Fruit fly (Drosophila melanogaster) whole organism, embryonic: ENCODE results near the gene Sirup.

Source experiments
- Aef1 ChIP-seq: fragments of 200-800 bp; sonication (Bioruptor generic); IDR thresholded peaks from 3 replicates; pipeline ENCODE4 v1.3.6; 2022; ENCODE audit warnings: missing biosample characterization, missing genetic modification characterization
- B-H1 ChIP-seq: fragments of 200-800 bp; sonication (Bioruptor generic); IDR thresholded peaks from 3 replicates; pipeline ENCODE4 v1.3.6; 2022; ENCODE audit warnings: missing biosample characterization, missing genetic modification characterization
- BEAF-32 ChIP-seq: fragments of 200-800 bp; sonication (Bioruptor generic); optimal IDR thresholded peaks from 3 replicates; lab custom pipeline; 2017; ENCODE audit warnings: missing biosample characterization, missing genetic modification characterization, mild to moderate bottlenecking, moderate library complexity, missing genetic modification reagents
- BtbVII ChIP-seq: fragments of 200-800 bp; sonication (Bioruptor generic); optimal IDR thresholded peaks from 3 replicates; lab custom pipeline; 2017; ENCODE audit warnings: missing biosample characterization, mild to moderate bottlenecking, missing genetic modification characterization
- Bteb2 ChIP-seq: fragments of 200-800 bp; sonication (Bioruptor generic); optimal IDR thresholded peaks from 2 replicates; lab custom pipeline; 2016; ENCODE audit warnings: missing biosample characterization, missing genetic modification characterization
- CG10209 ChIP-seq: fragments of 200-800 bp; sonication (Bioruptor generic); optimal IDR thresholded peaks from 3 replicates; lab custom pipeline; 2017; ENCODE audit warnings: missing biosample characterization, mild to moderate bottlenecking, missing genetic modification characterization, missing genetic modification reagents
- CG10321 ChIP-seq: fragments of 200-800 bp; sonication (Bioruptor generic); IDR thresholded peaks from 2 replicates; pipeline ENCODE4 v1.3.6; 2022; ENCODE audit warnings: missing biosample characterization, missing genetic modification characterization
- CG12155 ChIP-seq: fragments of 200-800 bp; sonication (Bioruptor generic); optimal IDR thresholded peaks from 3 replicates; lab custom pipeline; 2016; ENCODE audit warnings: missing biosample characterization, missing genetic modification characterization
- CG13775 ChIP-seq: fragments of 200-800 bp; sonication (Bioruptor generic); optimal IDR thresholded peaks from 3 replicates; lab custom pipeline; 2017; ENCODE audit warnings: missing biosample characterization, mild to moderate bottlenecking, missing genetic modification characterization
- CG14860 ChIP-seq: fragments of 200-800 bp; sonication (Bioruptor generic); IDR thresholded peaks from 3 replicates; pipeline ENCODE4 v1.3.6; 2022; ENCODE audit warnings: missing biosample characterization, missing genetic modification characterization; ENCODE audit not compliant: partially characterized antibody
- CG17568 ChIP-seq: fragments of 200-800 bp; sonication (Bioruptor generic); optimal IDR thresholded peaks from 2 replicates; lab custom pipeline; 2018; ENCODE audit warnings: missing biosample characterization, mild to moderate bottlenecking, missing genetic modification characterization, moderate library complexity
- CG18011 ChIP-seq: fragments of 200-800 bp; sonication (Bioruptor generic); optimal IDR thresholded peaks from 2 replicates; lab custom pipeline; 2017; ENCODE audit warnings: missing biosample characterization, missing genetic modification characterization, mild to moderate bottlenecking, moderate library complexity, missing genotype
- CG2120 ChIP-seq: fragments of 200-800 bp; sonication (Bioruptor generic); optimal IDR thresholded peaks from 3 replicates; lab custom pipeline; 2016; ENCODE audit warnings: missing biosample characterization, missing genetic modification characterization
- CG2202 ChIP-seq: fragments of 200-800 bp; sonication (Bioruptor generic); optimal IDR thresholded peaks from 2 replicates; lab custom pipeline; 2018; ENCODE audit warnings: missing biosample characterization, mild to moderate bottlenecking, missing genetic modification characterization
- CG3407 ChIP-seq: fragments of 200-800 bp; sonication (Bioruptor generic); optimal IDR thresholded peaks from 2 replicates; lab custom pipeline; 2018; ENCODE audit warnings: missing biosample characterization, mild to moderate bottlenecking, missing genetic modification characterization
- CG4328 ChIP-seq: fragments of 200-800 bp; sonication (Bioruptor generic); optimal IDR thresholded peaks from 3 replicates; lab custom pipeline; 2017; ENCODE audit warnings: missing biosample characterization, missing genetic modification reagents, missing genetic modification characterization
- CG8089 ChIP-seq: fragments of 200-800 bp; sonication (Bioruptor generic); optimal IDR thresholded peaks from 3 replicates; lab custom pipeline; 2016; ENCODE audit warnings: missing biosample characterization, missing genetic modification characterization
- CG8388 ChIP-seq: fragments of 200-800 bp; sonication (Bioruptor generic); optimal IDR thresholded peaks from 2 replicates; lab custom pipeline; 2019; ENCODE audit warnings: missing biosample characterization, mild to moderate bottlenecking, missing genetic modification characterization, moderate library complexity
- CG9609 ChIP-seq: fragments of 200-800 bp; sonication (Bioruptor generic); optimal IDR thresholded peaks from 3 replicates; lab custom pipeline; 2016; ENCODE audit warnings: missing biosample characterization, missing genetic modification characterization
- CG9727 ChIP-seq: fragments of 200-800 bp; sonication (Bioruptor generic); optimal IDR thresholded peaks from 3 replicates; lab custom pipeline; 2017; ENCODE audit warnings: missing biosample characterization, mild to moderate bottlenecking, missing genetic modification characterization
- CG9797 ChIP-seq: fragments of 200-800 bp; sonication (Bioruptor generic); optimal IDR thresholded peaks from 3 replicates; lab custom pipeline; 2018; ENCODE audit warnings: missing biosample characterization, mild to moderate bottlenecking, missing genetic modification characterization
- Deaf1 ChIP-seq: fragments of 200-800 bp; optimal IDR thresholded peaks from 3 replicates; lab custom pipeline; 2019; ENCODE audit warnings: missing biosample characterization, mild to moderate bottlenecking, missing genetic modification characterization, moderate library complexity
- Dref ChIP-seq: fragments of 200-800 bp; sonication (Bioruptor generic); IDR thresholded peaks from 2 replicates; pipeline ENCODE4 v1.3.6; 2022; ENCODE audit warnings: missing biosample characterization, missing genetic modification characterization
- Hey ChIP-seq: fragments of 200-800 bp; sonication (Bioruptor generic); optimal IDR thresholded peaks from 3 replicates; lab custom pipeline; 2018; ENCODE audit warnings: missing biosample characterization, mild to moderate bottlenecking, missing genetic modification characterization
- Hr39 ChIP-seq: fragments of >200 bp; optimal IDR thresholded peaks from 2 replicates; lab custom pipeline; 2017
- MBD-R2 ChIP-seq: fragments of 200-800 bp; sonication (Bioruptor generic); IDR thresholded peaks from 2 replicates; pipeline ENCODE4 v1.3.6; 2022; ENCODE audit warnings: missing biosample characterization, missing genetic modification characterization
- Mes4 ChIP-seq: fragments of 200-800 bp; sonication (Bioruptor generic); optimal IDR thresholded peaks from 2 replicates; lab custom pipeline; 2016; ENCODE audit warnings: missing biosample characterization, missing genetic modification characterization
- Myb ChIP-seq: fragments of 200-800 bp; sonication (Bioruptor generic); optimal IDR thresholded peaks from 2 replicates; lab custom pipeline; 2016; ENCODE audit warnings: missing biosample characterization, missing genetic modification characterization
- Pdp1 ChIP-seq, 2 experiments: fragments of 200-800 bp; sonication (Bioruptor generic); optimal IDR thresholded peaks; 3 replicates each; lab custom pipeline; 2016; ENCODE audit warnings: missing biosample characterization in 2 of 2, missing genetic modification characterization in 2 of 2, mild to moderate bottlenecking in 1 of 2, moderate library complexity in 1 of 2
- Ravus ChIP-seq: fragments of 200-800 bp; sonication (Bioruptor generic); IDR thresholded peaks from 2 replicates; pipeline ENCODE4 v1.3.6; 2022; ENCODE audit warnings: missing biosample characterization, missing genetic modification characterization
- Six4 ChIP-seq: fragments of 200-800 bp; sonication (Bioruptor generic); optimal IDR thresholded peaks from 2 replicates; lab custom pipeline; 2016; ENCODE audit warnings: missing biosample characterization, missing genetic modification characterization
- ac ChIP-seq: fragments of 200-800 bp; sonication (Bioruptor generic); optimal IDR thresholded peaks from 3 replicates; lab custom pipeline; 2017; ENCODE audit warnings: missing biosample characterization, mild to moderate bottlenecking, missing genetic modification characterization
- ems ChIP-seq: fragments of 200-800 bp; sonication (Bioruptor generic); optimal IDR thresholded peaks from 3 replicates; lab custom pipeline; 2016; ENCODE audit warnings: missing biosample characterization, missing genetic modification characterization
- en ChIP-seq: fragments of 200-800 bp; sonication (Bioruptor generic); optimal IDR thresholded peaks from 2 replicates; lab custom pipeline; 2016; ENCODE audit warnings: missing biosample characterization, missing genetic modification characterization
- ewg ChIP-seq: fragments of 200-800 bp; sonication (Bioruptor generic); optimal IDR thresholded peaks from 3 replicates; lab custom pipeline; 2017; ENCODE audit warnings: mild to moderate bottlenecking, missing biosample characterization, missing genetic modification reagents, missing genetic modification characterization
- fu2 ChIP-seq: fragments of 200-800 bp; sonication (Bioruptor generic); optimal IDR thresholded peaks from 2 replicates; lab custom pipeline; 2016; ENCODE audit warnings: missing biosample characterization, missing genetic modification characterization
- gt ChIP-seq: fragments of 200-800 bp; sonication (Bioruptor generic); IDR thresholded peaks from 2 replicates; pipeline ENCODE4 v1.3.6; 2022; ENCODE audit warnings: missing biosample characterization, missing genetic modification characterization
- h ChIP-seq: fragments of >200 bp; optimal IDR thresholded peaks from 2 replicates; lab custom pipeline; 2017
- hth ChIP-seq: fragments of >200 bp; optimal IDR thresholded peaks from 2 replicates; lab custom pipeline; 2017; ENCODE audit warnings: inconsistent platforms
- kah ChIP-seq: fragments of 200-800 bp; sonication (Bioruptor generic); optimal IDR thresholded peaks from 2 replicates; lab custom pipeline; 2018; ENCODE audit warnings: missing biosample characterization, mild to moderate bottlenecking, missing genetic modification characterization
- nerfin-1 ChIP-seq: fragments of 200-800 bp; sonication (Bioruptor generic); optimal IDR thresholded peaks from 3 replicates; lab custom pipeline; 2019; ENCODE audit warnings: missing biosample characterization, mild to moderate bottlenecking, missing genetic modification characterization, moderate library complexity
- nmo ChIP-seq: fragments of 200-800 bp; sonication (Bioruptor generic); optimal IDR thresholded peaks from 2 replicates; lab custom pipeline; 2018; ENCODE audit warnings: missing biosample characterization, mild to moderate bottlenecking, missing genetic modification characterization, moderate library complexity
- pan ChIP-seq, 4 experiments: fragments of >200 bp in 3 of 4; fragments of 200-800 bp in 1 of 4; sonication (Bioruptor generic) in 1 of 4; optimal IDR thresholded peaks in 3 of 4; IDR thresholded peaks in 1 of 4; 2 replicates each; pipeline versions ENCODE4 v1.3.6 to Lab custom; 2017 to 2022; ENCODE audit warnings: missing biosample characterization in 2 of 4, missing genetic modification characterization in 2 of 4, mixed read lengths in 1 of 4
- peb ChIP-seq: fragments of 200-800 bp; sonication (Bioruptor generic); IDR thresholded peaks from 2 replicates; pipeline ENCODE4 v1.3.6; 2022; ENCODE audit warnings: missing biosample characterization, missing genetic modification characterization
- pho ChIP-seq: fragments of 200-800 bp; sonication (Bioruptor generic); optimal IDR thresholded peaks from 2 replicates; lab custom pipeline; 2016; ENCODE audit warnings: missing biosample characterization, missing genetic modification characterization
- repo ChIP-seq: fragments of 200-800 bp; sonication (Bioruptor generic); optimal IDR thresholded peaks from 2 replicates; lab custom pipeline; 2016; ENCODE audit warnings: missing biosample characterization, missing genetic modification characterization
- salm ChIP-seq: fragments of 200-800 bp; sonication (Bioruptor generic); optimal IDR thresholded peaks from 2 replicates; lab custom pipeline; 2018; ENCODE audit warnings: missing biosample characterization, mild to moderate bottlenecking, missing genetic modification characterization
- sima ChIP-seq: fragments of 200-800 bp; sonication (Bioruptor generic); optimal IDR thresholded peaks from 2 replicates; lab custom pipeline; 2016; ENCODE audit warnings: missing biosample characterization, missing genetic modification characterization
- stwl ChIP-seq: fragments of 200-800 bp; sonication (Bioruptor generic); optimal IDR thresholded peaks from 3 replicates; lab custom pipeline; 2018; ENCODE audit warnings: missing biosample characterization, mild to moderate bottlenecking, missing genetic modification characterization, moderate library complexity
- yki ChIP-seq: fragments of >200 bp; optimal IDR thresholded peaks from 3 replicates; lab custom pipeline; 2018
- zf30C ChIP-seq: fragments of 200-800 bp; sonication (Bioruptor generic); optimal IDR thresholded peaks from 3 replicates; lab custom pipeline; 2018; ENCODE audit warnings: missing biosample characterization, mild to moderate bottlenecking, missing genetic modification characterization

The Sirup gene

DNA sequence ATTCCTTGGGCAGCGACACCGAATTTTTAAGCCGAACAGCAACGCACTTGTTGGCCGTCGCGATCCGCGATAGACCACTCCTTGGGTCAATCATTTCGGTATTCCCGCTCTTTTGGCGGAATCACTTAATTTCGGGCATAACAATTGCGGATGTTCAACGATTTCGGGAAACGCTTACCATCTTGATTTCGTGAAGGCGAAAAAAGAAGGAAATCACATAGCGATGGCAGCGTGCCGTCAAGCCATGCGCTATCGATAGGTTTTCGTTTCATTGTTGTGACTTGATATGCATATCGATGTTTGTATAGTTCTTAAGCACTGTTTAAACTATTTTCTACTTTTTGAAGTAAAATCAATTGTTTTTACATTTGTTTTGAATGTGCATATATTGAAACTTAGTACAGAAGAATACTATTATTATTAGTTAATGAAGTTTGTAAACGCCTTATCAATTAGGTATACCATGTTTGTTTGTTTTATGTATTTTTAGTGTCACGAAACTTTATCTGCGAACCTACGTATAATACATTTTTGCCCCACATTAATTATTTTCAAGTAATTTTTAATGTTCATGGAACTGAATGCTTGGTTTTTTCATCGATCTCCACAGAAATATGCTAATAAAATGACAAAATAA is 44.1 kb downstream of the Sirup start, which contains the start of gene RpL36A (continued):
- TF ChIP-seq gt (GFP tag; lab: Robert Waterston, UW) (no peak), CG12155 (GFP tag; lab: Kevin White, UChicago) (no peak), fu2 (no peak), zf30C (GFP tag; lab: Kevin White, UChicago) (no peak), CG9727 (GFP tag; lab: Kevin White, UChicago) (peak; percentile 70), CG14860 (GFP tag; lab: Robert Waterston, UW) (peak; percentile 81), nmo (GFP tag; lab: Kevin White, UChicago) (peak; percentile 47), Pdp1 (GFP tag; optimal IDR thresholded peaks at IDR 0.05; lab: Kevin White, UChicago) (no peak), salm (tag; lab: Kevin White, UChicago) (peak; percentile 29), Six4 (GFP tag; lab: Kevin White, UChicago) (no peak), CG2202 (tag; lab: Kevin White, UChicago) (peak; percentile 36), yki (no peak), peb (GFP tag; lab: Robert Waterston, UW) (no peak), pan (optimal IDR thresholded peaks at IDR 0.05; lab: Kevin White, UChicago) (no peak), pan (GFP tag; optimal IDR thresholded peaks at IDR 0.05 in 1 of 2, IDR thresholded peaks at IDR 0.05 in 1 of 2) (peak in 1 of 2 experiments; percentile 56), Bteb2 (GFP tag; lab: Kevin White, UChicago) (peak; percentile 43), h (no peak), kah (peak; percentile 44), B-H1 (GFP tag; lab: Robert Waterston, UW) (peak; percentile 27; the same call in 1 of the 3 replicates), Hr39 (lab: Kevin White, UChicago) (no peak), CG2120 (GFP tag; lab: Kevin White, UChicago) (peak; percentile 57), ewg (no peak), CG17568 (GFP tag; lab: Kevin White, UChicago) (no peak), CG9797 (GFP tag; lab: Kevin White, UChicago) (peak; percentile 3), Deaf1 (tag; lab: Kevin White, UChicago) (no peak), CG9609 (GFP tag; lab: Kevin White, UChicago) (peak; percentile 44), MBD-R2 (GFP tag; lab: Robert Waterston, UW) (peak; percentile 24; the same call in 1 of the 2 replicates), sima (GFP tag; lab: Kevin White, UChicago) (no peak), stwl (no peak), Dref (GFP tag; lab: Robert Waterston, UW) (peak; percentile 94), hth (lab: Kevin White, UChicago) (no peak), Myb (GFP tag; lab: Kevin White, UChicago) (no peak), BEAF-32 (GFP tag; lab: Kevin White, UChicago) (peak; percentile 92), ac (GFP tag; lab: Kevin White, UChicago) (peak; percentile 27), CG13775 (peak; percentile 64), BtbVII (GFP tag; lab: Kevin White, UChicago) (peak; percentile 45), CG4328 (GFP tag; lab: Kevin White, UChicago) (peak; percentile 55), en (GFP tag; lab: Kevin White, UChicago) (peak; percentile 0), repo (GFP tag; lab: Kevin White, UChicago) (no peak), ems (GFP tag; lab: Kevin White, UChicago) (peak; percentile 41), Ravus (no peak; the same call in 1 of the 2 replicates), Mes4 (peak; percentile 92), CG3407 (GFP tag; lab: Kevin White, UChicago) (peak; percentile 34), CG8089 (GFP tag; lab: Kevin White, UChicago) (peak; percentile 44), pho (GFP tag; lab: Kevin White, UChicago) (peak; percentile 54), Aef1 (GFP tag; lab: Robert Waterston, UW) (0 out of 3 replicates have a peak, but pooled peaks have one; percentile 25), nerfin-1 (tag; lab: Kevin White, UChicago) (peak; percentile 28), CG8388 (GFP tag; lab: Kevin White, UChicago) (peak; percentile 30), CG10209 (GFP tag; lab: Kevin White, UChicago) (peak; percentile 42), CG18011 (GFP tag; lab: Kevin White, UChicago) (peak; percentile 45), CG10321 (no peak), Hey (no peak)
